Worm (Caenorhabditis elegans): Measurements from ENCODE around the gene nspc-16.

nspc-16 gene

DNA sequence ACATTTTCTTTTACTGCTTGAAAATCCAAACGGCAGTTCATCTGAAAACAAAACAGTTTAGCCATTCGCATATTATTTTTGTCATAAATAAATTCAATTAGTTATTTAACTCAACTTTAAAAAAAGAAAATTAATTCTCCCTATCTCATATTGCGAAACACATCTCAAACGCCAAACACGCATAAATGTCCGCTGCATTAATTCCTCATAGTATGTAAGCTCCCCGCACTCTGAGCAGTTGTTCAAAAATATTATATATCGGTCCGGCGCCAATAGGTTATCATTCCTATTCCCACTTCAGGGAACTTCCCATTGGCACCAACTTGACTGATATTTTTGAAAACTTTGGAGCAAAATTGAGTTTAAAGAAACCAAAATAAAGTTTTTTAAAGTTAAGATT, 45.2 kb upstream of the nspc-16 start:
- no peak for TF ChIP-seq ztf-26 (tag; optimal IDR thresholded peaks at IDR 0.05)
- TF ChIP-seq snpc-4 (GFP tag; optimal IDR thresholded peaks at IDR 0.05) = peak; percentile 96
- peak; percentile 92 to 98 (median 97) for TF ChIP-seq snpc-4 (tag; optimal IDR thresholded peaks at IDR 0.05)
- no peak for TF ChIP-seq dox-1 (GFP tag; IDR thresholded peaks at IDR 0.05)
- TF ChIP-seq ztf-18 (tag; optimal IDR thresholded peaks at IDR 0.05) = no peak
- TF ChIP-seq hlh-12 (tag; optimal IDR thresholded peaks at IDR 0.05) = no peak
- no peak for TF ChIP-seq madf-10 (tag; optimal IDR thresholded peaks at IDR 0.05)
- TF ChIP-seq hlh-26 (GFP tag; conservative IDR thresholded peaks at IDR 0.05) = no peak
- peak; percentile 22 for TF ChIP-seq lin-40 (tag; optimal IDR thresholded peaks at IDR 0.05)
- TF ChIP-seq aptf-3 (GFP tag; IDR thresholded peaks at IDR 0.05) = no peak
- TF ChIP-seq rpc-1 (optimal IDR thresholded peaks at IDR 0.05) = no peak
- no peak for TF ChIP-seq rpc-1 (tag; optimal IDR thresholded peaks at IDR 0.05)
- no peak for TF ChIP-seq unc-130 (GFP tag; optimal IDR thresholded peaks at IDR 0.05)
- no peak for TF ChIP-seq let-607 (tag; optimal IDR thresholded peaks at IDR 0.05)
- no peak for TF ChIP-seq repo-1 (tag; optimal IDR thresholded peaks at IDR 0.05)
- TF ChIP-seq sdz-38 (tag; optimal IDR thresholded peaks at IDR 0.05) = no peak
- TF ChIP-seq snpc-3.4 (tag; optimal IDR thresholded peaks at IDR 0.05) = peak; percentile 60
- TF ChIP-seq atf-7 (tag; optimal IDR thresholded peaks at IDR 0.05) = no peak
- TF ChIP-seq tbp1 (GFP tag; optimal IDR thresholded peaks at IDR 0.05) = peak; percentile 43
- TF ChIP-seq attf-5 (GFP tag; optimal IDR thresholded peaks at IDR 0.05) = no peak
- peak; percentile 10; the same call in 1 of the 2 replicates for TF ChIP-seq hmg-1.2 (GFP tag; IDR thresholded peaks at IDR 0.05)
- TF ChIP-seq F57A8.1 (GFP tag; optimal IDR thresholded peaks at IDR 0.05) = no peak
- no peak for TF ChIP-seq ztf-3 (GFP tag; optimal IDR thresholded peaks at IDR 0.05)
- no peak for TF ChIP-seq madf-3 (GFP tag; IDR thresholded peaks at IDR 0.05)
- peak; percentile 85 for TF ChIP-seq snpc-1.1 (tag; optimal IDR thresholded peaks at IDR 0.05; ENCODE audit: insufficient read depth)
- TF ChIP-seq lin-35 (GFP tag; optimal IDR thresholded peaks at IDR 0.05) = peak in 1 of 3 experiments; percentile 19
- no peak for TF ChIP-seq zfh-2 (GFP tag; conservative IDR thresholded peaks at IDR 0.05)
- no peak for TF ChIP-seq lin-26 (GFP tag; IDR thresholded peaks at IDR 0.05)
- TF ChIP-seq mxl-1 (tag; optimal IDR thresholded peaks at IDR 0.05) = no peak
- no peak for TF ChIP-seq nfya-1 (tag; optimal IDR thresholded peaks at IDR 0.05; ENCODE audit: borderline replicate concordance, insufficient read depth)
- no peak for TF ChIP-seq K12H6.12 (tag; optimal IDR thresholded peaks at IDR 0.05)
- TF ChIP-seq ztf-25 (GFP tag; IDR thresholded peaks at IDR 0.05) = 0 out of 2 replicates have a peak, but pooled peaks have one; percentile 16
- no peak for TF ChIP-seq F33H1.4 (GFP tag; IDR thresholded peaks at IDR 0.05)
- TF ChIP-seq ceh-91 (GFP tag; IDR thresholded peaks at IDR 0.05) = no peak
- TF ChIP-seq cebp-1 (GFP tag; IDR thresholded peaks at IDR 0.05) = peak; percentile 61; the same call in 1 of the 2 replicates
- peak; percentile 93 for TF ChIP-seq cebp-1 (tag; optimal IDR thresholded peaks at IDR 0.05)
- TF ChIP-seq K11D2.4 (GFP tag; IDR thresholded peaks at IDR 0.05) = no peak
- TF ChIP-seq Y53F4B.3 (GFP tag; IDR thresholded peaks at IDR 0.05) = no peak
- TF ChIP-seq athp-1 (tag; optimal IDR thresholded peaks at IDR 0.05) = no peak

DNA sequence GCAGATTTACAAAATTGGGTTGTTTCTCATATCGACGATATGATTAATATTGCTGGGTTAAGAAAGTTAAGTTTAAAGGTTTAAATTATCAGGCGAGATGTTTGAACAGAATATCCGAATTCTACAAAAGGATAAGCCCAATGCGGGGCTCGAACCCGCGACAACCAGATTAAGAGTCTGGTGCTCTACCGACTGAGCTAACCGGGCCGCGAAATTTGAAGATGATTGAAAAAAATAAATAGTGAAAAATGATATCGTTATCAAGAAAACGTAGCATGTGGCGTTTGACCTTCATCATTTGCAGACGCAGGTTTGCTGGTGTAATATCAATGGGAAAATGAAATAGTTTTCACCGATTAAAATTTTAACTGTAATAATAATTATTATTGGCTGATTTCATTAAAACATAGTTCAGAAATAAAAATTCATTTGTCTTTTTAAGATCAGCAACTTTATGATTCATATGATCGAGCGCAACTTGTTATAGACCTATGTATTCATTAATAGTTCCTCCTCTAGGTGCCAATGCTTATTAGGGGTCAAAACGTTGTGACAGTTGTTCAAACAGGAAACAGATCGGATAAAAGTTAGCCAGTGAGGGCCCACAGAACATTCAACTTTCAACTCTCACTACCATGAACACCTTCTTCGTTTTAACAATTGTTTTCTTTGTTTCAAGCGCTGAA, 44.5 kb upstream of the nspc-16 start, which contains the start of gene M163.11:
M163.11 (plus strand) TSS at position 636 of the 686 bp plus-strand sequence.
- TF ChIP-seq pha-4 (tag; optimal IDR thresholded peaks at IDR 0.05) (no peak), F39B2.1 (GFP tag; IDR thresholded peaks at IDR 0.05) (no peak), rec-8 (tag; optimal IDR thresholded peaks at IDR 0.05) (peak; percentile 55 to 57), nfyb-1 (GFP tag; IDR thresholded peaks at IDR 0.05) (peak; percentile 82), Y56A3A.18 (GFP tag; IDR thresholded peaks at IDR 0.05) (peak; percentile 65), snpc-3.4 (tag; optimal IDR thresholded peaks at IDR 0.05) (peak; percentile 86), ccch-3 (GFP tag; optimal IDR thresholded peaks at IDR 0.05) (no peak), F57A8.1 (GFP tag; optimal IDR thresholded peaks at IDR 0.05) (no peak), lin-40 (tag; optimal IDR thresholded peaks at IDR 0.05) (peak; percentile 11), madf-3 (GFP tag; IDR thresholded peaks at IDR 0.05) (peak; percentile 80; the same call in 1 of the 2 replicates), lir-1 (GFP tag; conservative IDR thresholded peaks at IDR 0.05) (0 out of 2 replicates have a peak, but pooled peaks have one; percentile 21), ZK185.1 (tag; optimal IDR thresholded peaks at IDR 0.05; ENCODE audit: poor library complexity, severe bottlenecking) (peak; percentile 87), let-607 (tag; optimal IDR thresholded peaks at IDR 0.05) (peak; percentile 30 to 37), tbx-9 (tag; optimal IDR thresholded peaks at IDR 0.05; ENCODE audit: borderline replicate concordance) (no peak)

All from whole organism, young adult.